Worm (Caenorhabditis elegans): Measurements from ENCODE around the gene zfp-2.
A peak's percentile ranks its signal among the peaks of the same experiment; 100 is the strongest.

The zfp-2 gene

DNA sequence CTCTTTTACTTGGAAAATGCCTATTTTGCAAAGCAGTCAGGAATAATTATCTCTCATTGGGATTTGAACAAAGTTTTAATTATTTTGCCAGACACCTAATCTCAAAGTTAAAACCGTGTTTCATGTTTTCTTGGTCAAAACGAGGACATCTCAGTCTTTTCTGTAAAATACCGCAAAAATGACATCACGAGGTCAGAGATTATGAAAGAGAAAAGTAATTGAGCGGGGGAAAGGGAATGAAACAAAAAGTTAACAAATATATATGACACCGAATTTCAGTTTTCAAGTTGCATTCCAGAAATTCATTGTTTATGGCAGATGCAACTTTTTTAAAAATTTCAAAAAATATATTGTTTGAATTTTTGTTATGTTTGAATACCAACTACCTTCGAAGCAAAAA, 45.1 kb downstream of the zfp-2 start (continued):
- peak; percentile 76 for TF ChIP-seq blmp-1 (tag; optimal IDR thresholded peaks at IDR 0.05)
- no peak for TF ChIP-seq C04F5.9 (tag; optimal IDR thresholded peaks at IDR 0.05)
- TF ChIP-seq nhr-12 (tag; optimal IDR thresholded peaks at IDR 0.05): no peak
- TF ChIP-seq ztf-11 (tag; optimal IDR thresholded peaks at IDR 0.05): no peak
- TF ChIP-seq elt-2 (tag; optimal IDR thresholded peaks at IDR 0.05): no peak
- TF ChIP-seq nhr-19 (GFP tag; conservative IDR thresholded peaks at IDR 0.05): peak; percentile 56
- no peak for TF ChIP-seq nhr-47 (tag; optimal IDR thresholded peaks at IDR 0.05)
- no peak for TF ChIP-seq ceh-90 (tag; optimal IDR thresholded peaks at IDR 0.05)

DNA sequence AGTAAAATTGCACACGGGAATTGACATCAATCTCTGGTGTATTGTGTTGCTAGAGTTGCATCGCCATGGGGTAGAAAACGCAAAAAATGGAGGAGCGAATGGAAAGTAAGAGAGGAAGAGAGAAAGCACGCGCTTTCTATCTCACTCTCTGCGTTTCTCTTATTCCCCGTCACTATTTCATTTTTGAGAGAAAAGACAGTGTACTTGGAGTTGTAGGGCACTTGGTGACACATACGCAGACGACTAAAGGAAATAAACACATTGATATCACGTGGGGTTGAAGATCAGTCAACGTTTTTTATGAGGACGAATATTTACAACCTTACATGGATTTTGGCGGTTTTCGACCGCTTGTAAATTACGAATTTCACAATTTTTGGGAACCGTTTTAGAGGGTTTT, 46.0 kb downstream of the zfp-2 start:
- no peak for TF ChIP-seq fkh-4 (tag; optimal IDR thresholded peaks at IDR 0.05; ENCODE audit: borderline replicate concordance)
- peak; percentile 76 for TF ChIP-seq unc-86 (tag; optimal IDR thresholded peaks at IDR 0.05)
- peak; percentile 73 for TF ChIP-seq C04F5.9 (tag; optimal IDR thresholded peaks at IDR 0.05)
- peak; percentile 40 for TF ChIP-seq vab-15 (tag; optimal IDR thresholded peaks at IDR 0.05)
- no peak for TF ChIP-seq hlh-4 (tag; optimal IDR thresholded peaks at IDR 0.05)
- TF ChIP-seq egl-27 (tag; optimal IDR thresholded peaks at IDR 0.05): peak; percentile 91 to 94
- TF ChIP-seq snpc-4 (tag; optimal IDR thresholded peaks at IDR 0.05): peak; percentile 74
- TF ChIP-seq ceh-82 (tag; optimal IDR thresholded peaks at IDR 0.05): peak; percentile 68 to 91 (median 88)
- peak; percentile 51 for TF ChIP-seq F16B12.6 (tag; optimal IDR thresholded peaks at IDR 0.05)
- TF ChIP-seq blmp-1 (tag; optimal IDR thresholded peaks at IDR 0.05): peak; percentile 99
- peak; percentile 82 for TF ChIP-seq unc-130 (tag; optimal IDR thresholded peaks at IDR 0.05)
- peak; percentile 95 for TF ChIP-seq jun-1 (tag; optimal IDR thresholded peaks at IDR 0.05)
- no peak for TF ChIP-seq unc-62 (GFP tag; optimal IDR thresholded peaks at IDR 0.05)
- TF ChIP-seq lir-3 (tag; optimal IDR thresholded peaks at IDR 0.05; ENCODE audit: poor library complexity): peak; percentile 89
- no peak for TF ChIP-seq nhr-84 (tag; optimal IDR thresholded peaks at IDR 0.05)
- peak; percentile 29 for TF ChIP-seq ceh-63 (GFP tag; optimal IDR thresholded peaks at IDR 0.05)
- peak; percentile 66 for TF ChIP-seq egl-13 (tag; optimal IDR thresholded peaks at IDR 0.05)
- TF ChIP-seq efl-3 (GFP tag; optimal IDR thresholded peaks at IDR 0.05): no peak
- peak; percentile 95 for TF ChIP-seq fkh-8 (tag; optimal IDR thresholded peaks at IDR 0.05)
- TF ChIP-seq nhr-28 (tag; optimal IDR thresholded peaks at IDR 0.05): peak; percentile 9
- TF ChIP-seq nhr-47 (tag; optimal IDR thresholded peaks at IDR 0.05): peak; percentile 95
- TF ChIP-seq zag-1 (tag; optimal IDR thresholded peaks at IDR 0.05): peak; percentile 69
- peak; percentile 99 for TF ChIP-seq nhr-71 (tag; optimal IDR thresholded peaks at IDR 0.05)
- no peak for TF ChIP-seq sptf-1 (tag; optimal IDR thresholded peaks at IDR 0.05)
- peak; percentile 100 for TF ChIP-seq nhr-85 (tag)
- TF ChIP-seq nhr-19 (GFP tag; conservative IDR thresholded peaks at IDR 0.05): peak; percentile 99
- peak; percentile 74 for TF ChIP-seq dsc-1 (tag; optimal IDR thresholded peaks at IDR 0.05)
- peak; percentile 79 for TF ChIP-seq isw-1 (GFP tag; IDR thresholded peaks at IDR 0.05)
- no peak for TF ChIP-seq ceh-90 (tag; optimal IDR thresholded peaks at IDR 0.05)
- peak; percentile 88 for TF ChIP-seq nhr-77 (tag; optimal IDR thresholded peaks at IDR 0.05)
- no peak for TF ChIP-seq ztf-11 (tag; optimal IDR thresholded peaks at IDR 0.05)
- TF ChIP-seq ets-5 (GFP tag; IDR thresholded peaks at IDR 0.05): no peak
- peak; percentile 92 for TF ChIP-seq lin-13 (GFP tag; optimal IDR thresholded peaks at IDR 0.05)
- TF ChIP-seq aha-1 (tag; optimal IDR thresholded peaks at IDR 0.05): no peak
- peak; percentile 81 to 91 for TF ChIP-seq lin-35 (GFP tag; optimal IDR thresholded peaks at IDR 0.05)
- TF ChIP-seq alr-1 (tag; optimal IDR thresholded peaks at IDR 0.05; ENCODE audit: borderline replicate concordance): no peak
- peak; percentile 75 for TF ChIP-seq ama-1 (optimal IDR thresholded peaks at IDR 0.05)
- peak; percentile 41 for TF ChIP-seq ceh-8 (GFP tag; optimal IDR thresholded peaks at IDR 0.05)
- TF ChIP-seq tlp-1 (tag; optimal IDR thresholded peaks at IDR 0.05): no peak
- TF ChIP-seq ceh-88 (GFP tag; IDR thresholded peaks at IDR 0.05): peak; percentile 79
- TF ChIP-seq snu-23 (GFP tag; optimal IDR thresholded peaks at IDR 0.05): peak; percentile 99
- peak; percentile 71 for TF ChIP-seq mab-9 (GFP tag; IDR thresholded peaks at IDR 0.05)
- peak; percentile 99 for TF ChIP-seq nhr-11 (tag; optimal IDR thresholded peaks at IDR 0.05)
- peak; percentile 95 for TF ChIP-seq rnt-1 (tag; optimal IDR thresholded peaks at IDR 0.05)
- TF ChIP-seq hpl-2 (GFP tag; optimal IDR thresholded peaks at IDR 0.05): peak; percentile 71
- TF ChIP-seq sup-37 (GFP tag; optimal IDR thresholded peaks at IDR 0.05): peak; percentile 66
- peak; percentile 98 for TF ChIP-seq mep-1 (tag; optimal IDR thresholded peaks at IDR 0.05)
- TF ChIP-seq efl-1 (optimal IDR thresholded peaks at IDR 0.05): peak; percentile 84
- TF ChIP-seq efl-1 (GFP tag; optimal IDR thresholded peaks at IDR 0.05 in 1 of 2): peak; percentile 64 to 97

All from whole organism, L1 larva.